Worm (Caenorhabditis elegans): ENCODE measurements around the gene ZK402.1.
A peak's percentile ranks its signal among the peaks of the same experiment; 100 is the strongest.

ZK402.1 gene

DNA sequence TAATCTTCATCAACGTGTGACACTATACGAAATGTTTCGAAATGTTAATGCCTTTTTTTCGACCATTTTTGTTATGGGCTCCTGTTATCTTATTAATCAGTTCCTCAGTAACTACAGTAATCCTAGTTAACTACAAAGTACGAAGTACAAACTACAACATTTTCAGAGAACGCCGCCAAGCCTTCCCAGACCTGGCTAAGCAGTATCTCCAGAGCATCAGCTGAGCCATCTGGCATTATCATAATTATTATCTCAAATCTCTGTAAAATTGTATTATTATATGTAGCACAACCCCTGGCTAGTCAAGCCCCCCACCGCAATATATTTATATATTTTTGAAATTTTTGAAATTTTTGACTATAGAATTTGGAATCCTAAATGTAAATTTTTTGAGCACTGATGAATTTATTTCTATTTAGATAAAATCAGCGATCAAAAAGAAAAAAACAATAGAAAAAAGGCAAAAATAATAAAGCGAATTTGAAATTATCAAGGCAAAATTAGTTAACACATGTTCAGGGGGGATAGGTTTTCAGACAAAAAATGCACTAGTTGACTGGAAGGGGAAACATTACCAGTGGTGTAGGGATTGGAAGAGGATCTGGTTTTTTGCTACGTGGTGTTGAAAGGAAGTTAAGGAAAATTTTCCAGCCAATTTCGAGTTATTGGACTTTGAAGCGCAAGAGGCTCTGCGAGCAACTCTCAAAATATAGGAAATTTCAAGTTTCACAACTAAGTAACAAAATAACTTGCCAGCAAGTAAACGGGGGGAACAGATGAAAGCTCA, 47.9 kb downstream of the ZK402.1 start:
- TF ChIP-seq fkh-10 (GFP tag; optimal IDR thresholded peaks at IDR 0.05) (no peak), K09A11.1 (tag; optimal IDR thresholded peaks at IDR 0.05; ENCODE audit: insufficient read depth) (no peak), pqm-1 (tag; optimal IDR thresholded peaks at IDR 0.05) (no peak), zip-5 (tag; optimal IDR thresholded peaks at IDR 0.05) (no peak), ceh-45 (GFP tag; IDR thresholded peaks at IDR 0.05) (no peak), hlh-13 (GFP tag; optimal IDR thresholded peaks at IDR 0.05) (no peak), Y22D7AL.16 (tag; optimal IDR thresholded peaks at IDR 0.05) (no peak), pag-3 (tag; optimal IDR thresholded peaks at IDR 0.05; ENCODE audit: borderline replicate concordance) (no peak), syd-9 (tag; optimal IDR thresholded peaks at IDR 0.05) (no peak), ets-4 (tag; optimal IDR thresholded peaks at IDR 0.05) (no peak), sox-4 (tag; optimal IDR thresholded peaks at IDR 0.05) (no peak), T23F11.4 (GFP tag; optimal IDR thresholded peaks at IDR 0.05) (no peak), K02D7.2 (tag; optimal IDR thresholded peaks at IDR 0.05) (no peak), ceh-22 (tag; optimal IDR thresholded peaks at IDR 0.05) (no peak), dve-1 (tag; optimal IDR thresholded peaks at IDR 0.05) (no peak), eyg-1 (tag; optimal IDR thresholded peaks at IDR 0.05) (no peak), sox-2 (GFP tag; IDR thresholded peaks at IDR 0.05) (no peak), madf-2 (tag; optimal IDR thresholded peaks at IDR 0.05) (no peak), unc-42 (tag; optimal IDR thresholded peaks at IDR 0.05) (no peak)

DNA sequence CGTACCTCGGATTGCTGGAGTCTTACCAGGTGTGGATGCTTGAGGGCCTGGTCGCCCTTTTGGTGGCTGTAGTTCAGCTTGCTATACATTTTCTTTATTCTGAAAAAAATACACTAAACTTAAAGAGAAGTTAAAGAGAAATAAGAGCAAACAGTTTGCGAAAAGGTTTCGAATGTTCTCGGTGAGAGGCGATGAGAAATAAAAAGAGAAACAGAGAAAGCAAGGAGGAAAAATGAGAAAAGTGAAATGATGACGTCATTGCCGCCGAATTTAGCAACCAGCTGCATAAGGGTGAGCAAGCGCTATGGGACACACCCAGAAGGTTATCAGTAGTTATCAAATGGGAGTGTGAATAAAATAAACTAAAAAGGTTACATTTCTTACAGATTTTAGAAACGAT, 49.7 kb downstream of the ZK402.1 start, which contains the start of gene cebp-1:
TSS of gene cebp-1 (minus strand) at position 99 of the 400 bp plus-strand sequence.
- TF ChIP-seq elt-2 (tag; optimal IDR thresholded peaks at IDR 0.05) (peak; percentile 12), sox-4 (tag; optimal IDR thresholded peaks at IDR 0.05) (no peak)

DNA sequence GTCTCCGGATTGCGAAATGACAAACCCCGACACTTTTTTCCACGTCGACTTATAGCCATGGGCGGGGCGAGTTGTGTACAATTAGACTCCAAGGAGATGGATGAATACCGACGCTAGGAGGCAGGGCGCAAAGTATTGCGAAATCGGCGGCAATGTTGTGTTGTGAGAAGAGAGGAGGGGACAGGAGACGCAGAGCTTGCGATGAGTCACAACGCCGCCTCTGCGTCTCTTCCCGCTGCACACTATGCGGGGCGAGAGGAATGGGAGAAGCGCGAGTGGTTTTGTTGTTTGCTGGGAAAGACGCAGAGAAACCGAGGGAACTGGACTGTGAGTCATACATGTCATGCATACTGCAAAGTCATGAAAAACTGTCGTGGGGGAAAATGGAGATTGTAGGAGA, 50.3 kb downstream of the ZK402.1 start:
- TF ChIP-seq unc-42 (tag; optimal IDR thresholded peaks at IDR 0.05) (peak; percentile 50), hlh-8 (tag; optimal IDR thresholded peaks at IDR 0.05) (no peak), madf-2 (tag; optimal IDR thresholded peaks at IDR 0.05) (peak; percentile 51), ceh-30 (tag; optimal IDR thresholded peaks at IDR 0.05) (peak; percentile 20), ceh-34 (tag; optimal IDR thresholded peaks at IDR 0.05) (peak; percentile 75), nhr-11 (tag; optimal IDR thresholded peaks at IDR 0.05) (no peak), fkh-10 (GFP tag; optimal IDR thresholded peaks at IDR 0.05) (peak; percentile 2), che-1 (tag; optimal IDR thresholded peaks at IDR 0.05) (peak; percentile 46), C08G9.2 (tag; optimal IDR thresholded peaks at IDR 0.05) (peak; percentile 62), mec-3 (tag; optimal IDR thresholded peaks at IDR 0.05; ENCODE audit: borderline replicate concordance) (no peak), sox-4 (tag; optimal IDR thresholded peaks at IDR 0.05) (no peak), gmeb-2 (tag; optimal IDR thresholded peaks at IDR 0.05) (peak; percentile 21), ceh-18 (tag; optimal IDR thresholded peaks at IDR 0.05) (peak; percentile 82), fax-1 (tag; optimal IDR thresholded peaks at IDR 0.05) (no peak), C38D4.7 (GFP tag; optimal IDR thresholded peaks at IDR 0.05) (no peak), syd-9 (tag; optimal IDR thresholded peaks at IDR 0.05) (peak; percentile 67), ceh-48 (tag; optimal IDR thresholded peaks at IDR 0.05) (no peak), hlh-30 (tag; optimal IDR thresholded peaks at IDR 0.05; ENCODE audit: insufficient read depth) (peak; percentile 88), ahr-1 (tag; optimal IDR thresholded peaks at IDR 0.05) (no peak), ttx-3 (tag; optimal IDR thresholded peaks at IDR 0.05) (no peak), pha-4 (tag; optimal IDR thresholded peaks at IDR 0.05) (no peak), ref-2 (tag; optimal IDR thresholded peaks at IDR 0.05) (peak; percentile 79), npax-4 (tag; optimal IDR thresholded peaks at IDR 0.05) (no peak), ets-4 (tag; optimal IDR thresholded peaks at IDR 0.05) (peak; percentile 67), lim-6 (tag; optimal IDR thresholded peaks at IDR 0.05) (peak; percentile 11), ceh-19 (GFP tag; optimal IDR thresholded peaks at IDR 0.05) (peak; percentile 65), sox-2 (GFP tag; IDR thresholded peaks at IDR 0.05) (no peak), hlh-13 (GFP tag; optimal IDR thresholded peaks at IDR 0.05) (no peak), tbx-7 (tag; optimal IDR thresholded peaks at IDR 0.05) (no peak), ceh-14 (tag; optimal IDR thresholded peaks at IDR 0.05) (peak; percentile 40), zip-5 (tag; optimal IDR thresholded peaks at IDR 0.05) (no peak), nfya-1 (tag; optimal IDR thresholded peaks at IDR 0.05) (peak; percentile 82), T23F11.4 (GFP tag; optimal IDR thresholded peaks at IDR 0.05) (peak; percentile 34), F13H6.1 (tag; optimal IDR thresholded peaks at IDR 0.05) (peak; percentile 66), pha-2 (tag; optimal IDR thresholded peaks at IDR 0.05) (peak; percentile 17), pax-1 (tag; optimal IDR thresholded peaks at IDR 0.05) (peak; percentile 31)

Data from whole organism, late embryonic.